Worm (Caenorhabditis elegans) whole organism, L4 larva: Measurements from ENCODE around the gene F16F9.4.
A peak's percentile ranks its signal among the peaks of the same experiment; 100 is the strongest.

Source experiments
- F37D6.2 ChIP-seq: sonication (generic microtip); optimal IDR thresholded peaks from 2 replicates; lab custom pipeline; 2016; ENCODE audit warnings: mild to moderate bottlenecking, missing genetic modification characterization, missing compliant biosample characterization
- daf-8 ChIP-seq: fragments of 200-800 bp; sonication (Bioruptor generic); IDR thresholded peaks from 2 replicates; pipeline ENCODE4 v1.3.6; 2022; ENCODE audit warnings: missing genetic modification characterization, missing compliant biosample characterization
- dpl-1 ChIP-seq: fragments of 150-350 bp; optimal IDR thresholded peaks from 2 replicates; lab custom pipeline; 2014; ENCODE audit warnings: missing biosample characterization, missing genetic modification reagents, missing genetic modification characterization
- dve-1 ChIP-seq: sonication (generic microtip); optimal IDR thresholded peaks from 2 replicates; lab custom pipeline; 2017; ENCODE audit warnings: antibody characterized with exemption, mild to moderate bottlenecking, missing genetic modification characterization, missing compliant biosample characterization; ENCODE audit not compliant: insufficient read depth
- lin-13 ChIP-seq: fragments of 150-350 bp; optimal IDR thresholded peaks from 2 replicates; lab custom pipeline; 2014; ENCODE audit warnings: missing biosample characterization, missing genetic modification reagents, missing genetic modification characterization
- lin-39 ChIP-seq: fragments of 150-350 bp; optimal IDR thresholded peaks from 2 replicates; lab custom pipeline; 2014; ENCODE audit warnings: missing biosample characterization, missing genetic modification reagents, missing genetic modification characterization
- mdl-1 ChIP-seq, 2 experiments: fragments of 150-350 bp in 1 of 2; sonication (generic microtip) in 1 of 2; optimal IDR thresholded peaks; 2 replicates each; lab custom pipeline; 2014 to 2017; ENCODE audit warnings: missing biosample characterization in 2 of 2, missing genetic modification characterization in 2 of 2
- nhr-111 ChIP-seq: fragments of 200-800 bp; sonication (Bioruptor generic); optimal IDR thresholded peaks from 2 replicates; lab custom pipeline; 2018; ENCODE audit warnings: mild to moderate bottlenecking, missing genetic modification characterization, missing compliant biosample characterization
- nhr-77 ChIP-seq: fragments of 150-350 bp; optimal IDR thresholded peaks from 2 replicates; lab custom pipeline; 2014; ENCODE audit warnings: missing biosample characterization, missing genetic modification characterization

- TF ChIP-seq F37D6.2 (tag; lab: Kevin White, UChicago) (no peak), lin-39 (tag; lab: Kevin White, UChicago) (no peak), dpl-1 (no peak), nhr-111 (GFP tag; lab: Kevin White, UChicago) (no peak), lin-13 (GFP tag; lab: Kevin White, UChicago) (peak; percentile 7), nhr-77 (tag; lab: Kevin White, UChicago) (no peak), mdl-1 (tag; optimal IDR thresholded peaks at IDR 0.05; lab: Kevin White, UChicago) (no peak), dve-1 (tag; lab: Kevin White, UChicago) (peak; percentile 46), daf-8 (no peak)
Measured at ce11 chrX:8419252-8419651, 43.9 kb downstream of the F16F9.4 start.
